Fruit fly (Drosophila melanogaster): Measurements from ENCODE around the gene MnM.

The MnM gene

DNA sequence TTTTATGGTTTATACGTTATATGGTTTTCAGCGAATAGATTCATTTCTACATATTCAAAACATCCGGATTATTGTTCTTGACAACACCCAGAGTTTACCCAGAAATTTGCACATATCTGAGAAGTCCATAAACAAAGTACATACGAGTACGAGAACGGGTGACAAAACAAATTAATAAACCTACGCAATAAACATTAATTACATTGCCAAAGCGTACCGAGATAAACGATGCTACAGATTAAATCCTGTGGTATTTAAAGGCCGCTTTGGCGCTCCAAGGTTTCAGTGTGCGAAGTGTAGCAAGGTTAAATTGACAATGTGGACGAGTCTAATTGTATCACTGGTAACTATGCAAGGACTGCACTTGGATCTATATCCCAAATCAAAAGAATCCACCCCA, 8.9 kb upstream of the MnM start, which contains the start of gene CG14957:
TSS of gene CG14957 (plus strand) at position 301 of the 400 bp plus-strand sequence.
- TF ChIP-seq foxo (GFP tag; optimal IDR thresholded peaks at IDR 0.05) = no peak
- TF ChIP-seq Hnf4 (GFP tag; optimal IDR thresholded peaks at IDR 0.05) = peak; percentile 18
- TF ChIP-seq Hr83 (GFP tag; optimal IDR thresholded peaks at IDR 0.05; ENCODE audit: poor library complexity, severe bottlenecking) = peak; percentile 18
- peak; percentile 31 for TF ChIP-seq Sp1 (GFP tag; optimal IDR thresholded peaks at IDR 0.05)
- TF ChIP-seq usp (GFP tag; optimal IDR thresholded peaks at IDR 0.05) = no peak

DNA sequence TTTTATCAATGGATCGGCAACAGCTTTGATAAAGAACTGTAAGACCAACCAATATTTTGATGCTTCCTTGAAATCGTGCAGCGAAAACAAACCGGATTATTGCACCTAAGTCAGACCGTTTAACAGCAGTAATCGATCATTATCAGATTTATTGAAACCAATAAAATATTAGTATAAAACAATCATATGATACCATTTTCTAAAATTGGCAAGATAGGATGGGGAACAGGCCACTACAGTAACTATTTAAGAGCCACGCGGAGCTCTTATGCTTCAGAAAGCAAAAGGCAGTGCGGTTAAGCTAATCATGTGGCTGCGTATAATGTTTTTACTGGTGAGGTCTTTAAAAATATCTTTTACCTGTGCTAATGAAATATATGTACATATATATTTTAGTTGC, 8.0 kb upstream of the MnM start, which contains the start of gene CG32284:
TSS of gene CG32284 (plus strand) at position 301 of the 400 bp plus-strand sequence.
- no peak for TF ChIP-seq N (GFP tag; optimal IDR thresholded peaks at IDR 0.05)
- no peak for TF ChIP-seq lola (GFP tag; optimal IDR thresholded peaks at IDR 0.05)
- TF ChIP-seq Sp1 (GFP tag; optimal IDR thresholded peaks at IDR 0.05) = no peak
- no peak for TF ChIP-seq Hr78 (GFP tag; optimal IDR thresholded peaks at IDR 0.05)
- no peak for TF ChIP-seq dmrt93B (GFP tag; optimal IDR thresholded peaks at IDR 0.05)
- TF ChIP-seq Dfd (GFP tag; optimal IDR thresholded peaks at IDR 0.05) = no peak
- no peak for TF ChIP-seq ey (GFP tag; optimal IDR thresholded peaks at IDR 0.05)
- TF ChIP-seq pan (optimal IDR thresholded peaks at IDR 0.05) = no peak
- no peak for TF ChIP-seq rgr (GFP tag; optimal IDR thresholded peaks at IDR 0.05)
- TF ChIP-seq CrebA (GFP tag; optimal IDR thresholded peaks at IDR 0.05; ENCODE audit: borderline replicate concordance) = no peak
- TF ChIP-seq dl (GFP tag; optimal IDR thresholded peaks at IDR 0.05; ENCODE audit: insufficient read depth in 1 of 2, partially characterized antibody in 2 of 2) = no peak
- no peak for TF ChIP-seq Hr83 (GFP tag; optimal IDR thresholded peaks at IDR 0.05; ENCODE audit: poor library complexity, severe bottlenecking)
- TF ChIP-seq jim (GFP tag; optimal IDR thresholded peaks at IDR 0.05) = no peak
- TF ChIP-seq woc (GFP tag; optimal IDR thresholded peaks at IDR 0.05) = no peak
- TF ChIP-seq usp (GFP tag; optimal IDR thresholded peaks at IDR 0.05) = no peak
- no peak for TF ChIP-seq Myc (optimal IDR thresholded peaks at IDR 0.05)
- no peak for TF ChIP-seq Dif (GFP tag; optimal IDR thresholded peaks at IDR 0.05; ENCODE audit: partially characterized antibody)

DNA sequence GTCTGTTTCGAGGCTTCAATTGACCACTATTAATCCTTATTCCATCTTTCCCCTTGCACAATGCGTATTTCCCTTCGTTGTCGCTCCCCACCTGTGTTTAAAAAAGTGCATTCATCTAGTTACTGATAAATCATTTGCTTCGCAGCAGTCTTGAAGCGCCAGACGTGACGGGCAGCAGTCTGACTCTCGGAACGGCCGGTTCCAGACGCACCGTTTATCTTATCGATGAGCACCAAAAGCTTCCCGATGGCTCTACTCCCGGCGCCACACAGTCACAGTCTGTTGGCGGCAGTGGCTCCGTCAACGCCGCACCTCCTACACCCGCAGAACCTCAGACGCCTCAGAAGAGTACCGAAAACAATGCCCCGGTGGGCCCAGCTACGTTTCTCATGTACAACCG, 5.7 kb upstream of the MnM start, which contains the start of gene CG42494:
TSS of gene CG42494 (plus strand) at position 301 of the 400 bp plus-strand sequence.
- TF ChIP-seq dsf (GFP tag; optimal IDR thresholded peaks at IDR 0.05; ENCODE audit: borderline replicate concordance) = no peak
- no peak for TF ChIP-seq usp (GFP tag; optimal IDR thresholded peaks at IDR 0.05)
- no peak for TF ChIP-seq dl (GFP tag; optimal IDR thresholded peaks at IDR 0.05; ENCODE audit: insufficient read depth in 1 of 2, partially characterized antibody in 2 of 2)
- no peak for TF ChIP-seq tai (GFP tag; optimal IDR thresholded peaks at IDR 0.05)
- TF ChIP-seq CG32264 (GFP tag; optimal IDR thresholded peaks at IDR 0.05) = no peak
- no peak for TF ChIP-seq CrebA (GFP tag; optimal IDR thresholded peaks at IDR 0.05; ENCODE audit: borderline replicate concordance)

DNA sequence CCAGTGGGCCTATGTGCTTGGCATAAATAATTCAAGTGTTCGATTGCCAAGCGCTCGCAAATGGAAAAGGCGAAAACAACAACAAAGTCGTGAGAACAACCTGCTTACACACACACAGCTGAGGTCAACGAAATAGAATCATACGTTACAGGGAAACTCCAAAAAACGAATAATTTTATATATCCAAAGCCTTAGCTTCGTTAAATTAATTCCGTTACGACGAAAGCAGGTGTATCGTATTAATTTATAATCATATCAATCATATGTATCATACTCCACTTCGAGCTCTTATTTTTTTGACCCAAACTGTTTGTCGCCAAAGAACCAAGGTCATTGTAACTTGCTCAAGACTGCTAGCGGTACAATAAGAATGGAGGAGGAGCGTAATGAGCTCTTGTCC, 1.1 kb upstream of the MnM start:
- peak; percentile 83 for TF ChIP-seq Sp1 (GFP tag; optimal IDR thresholded peaks at IDR 0.05)
- TF ChIP-seq dl (GFP tag; optimal IDR thresholded peaks at IDR 0.05; ENCODE audit: insufficient read depth in 1 of 2, partially characterized antibody in 2 of 2) = no peak
- TF ChIP-seq CG9705 (GFP tag; optimal IDR thresholded peaks at IDR 0.05) = peak; percentile 48
- TF ChIP-seq OdsH (GFP tag; optimal IDR thresholded peaks at IDR 0.05) = peak; percentile 87
- peak; percentile 73 for TF ChIP-seq dmrt93B (GFP tag; optimal IDR thresholded peaks at IDR 0.05)
- TF ChIP-seq Rel (GFP tag; optimal IDR thresholded peaks at IDR 0.05) = peak; percentile 64
- TF ChIP-seq Rel (tag; optimal IDR thresholded peaks at IDR 0.05) = no peak
- peak; percentile 89 for TF ChIP-seq rgr (GFP tag; optimal IDR thresholded peaks at IDR 0.05)
- TF ChIP-seq psq (GFP tag; optimal IDR thresholded peaks at IDR 0.05) = peak; percentile 75
- TF ChIP-seq fru (GFP tag; optimal IDR thresholded peaks at IDR 0.05) = peak; percentile 93
- TF ChIP-seq br (GFP tag; optimal IDR thresholded peaks at IDR 0.05) = peak; percentile 90
- no peak for TF ChIP-seq Hr78 (GFP tag; optimal IDR thresholded peaks at IDR 0.05)
- TF ChIP-seq HLH106 (tag; optimal IDR thresholded peaks at IDR 0.05) = peak; percentile 85
- TF ChIP-seq CG32264 (GFP tag; optimal IDR thresholded peaks at IDR 0.05) = peak; percentile 89
- no peak for TF ChIP-seq Myc (optimal IDR thresholded peaks at IDR 0.05)
- TF ChIP-seq Hnf4 (GFP tag; optimal IDR thresholded peaks at IDR 0.05) = no peak
- TF ChIP-seq N (GFP tag; optimal IDR thresholded peaks at IDR 0.05) = no peak
- no peak for TF ChIP-seq brk (GFP tag; optimal IDR thresholded peaks at IDR 0.05)
- no peak for TF ChIP-seq Jra (GFP tag; optimal IDR thresholded peaks at IDR 0.05)
- TF ChIP-seq pan (optimal IDR thresholded peaks at IDR 0.05) = no peak
- peak; percentile 84 for TF ChIP-seq ey (GFP tag; optimal IDR thresholded peaks at IDR 0.05)
- no peak for TF ChIP-seq tai (GFP tag; optimal IDR thresholded peaks at IDR 0.05)
- no peak for TF ChIP-seq sage (GFP tag; optimal IDR thresholded peaks at IDR 0.05)
- peak; percentile 83 for TF ChIP-seq sv (GFP tag; optimal IDR thresholded peaks at IDR 0.05)
- no peak for TF ChIP-seq Mio (GFP tag; optimal IDR thresholded peaks at IDR 0.05)
- TF ChIP-seq Dif (GFP tag; optimal IDR thresholded peaks at IDR 0.05; ENCODE audit: partially characterized antibody) = no peak
- no peak for TF ChIP-seq dsf (GFP tag; optimal IDR thresholded peaks at IDR 0.05; ENCODE audit: borderline replicate concordance)
- no peak for TF ChIP-seq jim (GFP tag; optimal IDR thresholded peaks at IDR 0.05)
- TF ChIP-seq lola (GFP tag; optimal IDR thresholded peaks at IDR 0.05) = no peak
- TF ChIP-seq Hr83 (GFP tag; optimal IDR thresholded peaks at IDR 0.05; ENCODE audit: poor library complexity, severe bottlenecking) = peak; percentile 10
- peak; percentile 73 to 91 for TF ChIP-seq foxo (GFP tag; optimal IDR thresholded peaks at IDR 0.05)
- TF ChIP-seq woc (GFP tag; optimal IDR thresholded peaks at IDR 0.05) = peak; percentile 83
- TF ChIP-seq Vsx2 (GFP tag; optimal IDR thresholded peaks at IDR 0.05; ENCODE audit: partially characterized antibody) = no peak
- no peak for TF ChIP-seq Abd-B (GFP tag; optimal IDR thresholded peaks at IDR 0.05)
- no peak for TF ChIP-seq GATAd (GFP tag; optimal IDR thresholded peaks at IDR 0.05)
- no peak for TF ChIP-seq usp (GFP tag; optimal IDR thresholded peaks at IDR 0.05)
- TF ChIP-seq CrebA (GFP tag; optimal IDR thresholded peaks at IDR 0.05; ENCODE audit: borderline replicate concordance) = no peak
- no peak for TF ChIP-seq Dfd (GFP tag; optimal IDR thresholded peaks at IDR 0.05)
- peak; percentile 94 for TF ChIP-seq h (GFP tag; optimal IDR thresholded peaks at IDR 0.05)
